Fruit fly (Drosophila melanogaster): ENCODE measurements around the gene AcCoAS.
A peak's percentile ranks its signal among the peaks of the same experiment; 100 is the strongest.

AcCoAS gene

dm6 chr3L:21243417-21243816 is 36.6 kb downstream of the AcCoAS start (continued):
- TF ChIP-seq Lpt (GFP tag; optimal IDR thresholded peaks at IDR 0.05): no peak
- TF ChIP-seq Met (GFP tag; optimal IDR thresholded peaks at IDR 0.05): no peak
- TF ChIP-seq Hr38 (GFP tag; optimal IDR thresholded peaks at IDR 0.05): no peak
- TF ChIP-seq CG6792 (GFP tag; optimal IDR thresholded peaks at IDR 0.05): no peak
- no peak for TF ChIP-seq CG16779 (tag; optimal IDR thresholded peaks at IDR 0.05)
- no peak for TF ChIP-seq vri (GFP tag; optimal IDR thresholded peaks at IDR 0.05)
- no peak for TF ChIP-seq Gug (GFP tag; IDR thresholded peaks at IDR 0.05)
- TF ChIP-seq CG34406 (GFP tag; optimal IDR thresholded peaks at IDR 0.05): no peak
- TF ChIP-seq achi (GFP tag; optimal IDR thresholded peaks at IDR 0.05): no peak
- TF ChIP-seq dac (GFP tag; optimal IDR thresholded peaks at IDR 0.05): no peak
- peak; percentile 33 for TF ChIP-seq Eip75B (GFP tag; optimal IDR thresholded peaks at IDR 0.05)
- TF ChIP-seq CG11762 (GFP tag; optimal IDR thresholded peaks at IDR 0.05; ENCODE audit: insufficient read depth): peak; percentile 11
- TF ChIP-seq spab (GFP tag; optimal IDR thresholded peaks at IDR 0.05): peak; percentile 22
- TF ChIP-seq lz (GFP tag; optimal IDR thresholded peaks at IDR 0.05): no peak
- TF ChIP-seq CG7368 (GFP tag; optimal IDR thresholded peaks at IDR 0.05): no peak
- TF ChIP-seq topi (GFP tag; optimal IDR thresholded peaks at IDR 0.05): no peak
- peak; percentile 7 for TF ChIP-seq OdsH (GFP tag; optimal IDR thresholded peaks at IDR 0.05)
- no peak for TF ChIP-seq CG11902 (GFP tag; optimal IDR thresholded peaks at IDR 0.05)
- peak; percentile 2 for TF ChIP-seq CG6276 (GFP tag; optimal IDR thresholded peaks at IDR 0.05)
- no peak for TF ChIP-seq CG6163 (GFP tag; IDR thresholded peaks at IDR 0.05)
- TF ChIP-seq fd85E (GFP tag; optimal IDR thresholded peaks at IDR 0.05): no peak

DNA sequence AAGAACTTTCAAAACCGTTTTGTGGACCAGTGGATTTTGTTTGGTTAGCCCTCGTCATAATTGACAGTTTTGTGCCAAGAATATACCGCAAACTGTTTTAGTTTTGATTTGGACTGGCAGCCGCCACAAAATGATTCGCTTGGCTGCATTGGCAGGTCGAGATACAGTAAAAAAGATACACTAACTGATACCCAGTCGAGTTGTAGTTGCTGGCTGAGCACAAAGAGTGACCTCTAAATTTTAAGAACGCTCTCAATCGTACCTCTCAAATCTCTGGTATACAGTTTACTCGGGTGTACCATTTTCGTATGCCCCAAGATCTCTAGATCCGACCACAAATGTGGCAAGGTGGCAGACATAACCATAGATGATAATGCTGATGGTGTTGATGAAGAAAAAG is 37.1 kb downstream of the AcCoAS start:
- no peak for TF ChIP-seq fkh (GFP tag; optimal IDR thresholded peaks at IDR 0.05)
- TF ChIP-seq acj6 (GFP tag; optimal IDR thresholded peaks at IDR 0.05): no peak
- TF ChIP-seq esn (GFP tag; optimal IDR thresholded peaks at IDR 0.05): no peak
- TF ChIP-seq CG8119 (GFP tag; IDR thresholded peaks at IDR 0.05): no peak
- TF ChIP-seq ss (GFP tag; optimal IDR thresholded peaks at IDR 0.05): no peak
- TF ChIP-seq CG4318 (GFP tag; optimal IDR thresholded peaks at IDR 0.05): no peak
- no peak for TF ChIP-seq Hr4 (GFP tag; optimal IDR thresholded peaks at IDR 0.05)
- TF ChIP-seq pdm3 (GFP tag; optimal IDR thresholded peaks at IDR 0.05): no peak
- TF ChIP-seq Sox15 (GFP tag; optimal IDR thresholded peaks at IDR 0.05): no peak
- TF ChIP-seq dsx (GFP tag; optimal IDR thresholded peaks at IDR 0.05; ENCODE audit: poor library complexity, severe bottlenecking): no peak
- no peak for TF ChIP-seq CG11294 (GFP tag; IDR thresholded peaks at IDR 0.05)
- TF ChIP-seq CG7368 (GFP tag; optimal IDR thresholded peaks at IDR 0.05): no peak
- TF ChIP-seq Hr39 (GFP tag; optimal IDR thresholded peaks at IDR 0.05): no peak

DNA sequence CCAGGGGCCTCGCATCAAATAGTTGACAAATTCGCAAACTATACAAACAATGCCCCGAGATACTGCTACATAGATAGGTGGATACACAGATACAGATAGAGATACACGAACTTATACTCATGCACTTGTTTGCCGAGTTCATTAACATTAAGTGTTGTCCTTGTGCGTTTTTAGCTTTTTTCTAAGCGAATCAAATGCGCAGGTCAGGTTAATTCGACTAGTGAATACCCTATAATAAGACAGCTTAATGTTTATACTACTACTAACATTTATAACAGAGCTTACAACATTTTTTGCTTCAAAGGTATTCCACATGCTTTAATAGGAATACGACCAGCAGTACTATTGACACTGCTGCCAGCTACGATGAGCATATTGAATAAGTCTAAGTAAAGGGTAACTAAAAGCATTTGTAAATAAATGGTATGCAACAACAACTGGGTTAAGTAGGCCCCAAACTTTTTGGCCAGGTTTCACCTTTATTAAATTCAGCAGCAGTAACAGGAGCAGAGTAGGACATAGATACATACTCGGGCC is 38.5 kb downstream of the AcCoAS start:
- no peak for TF ChIP-seq CG9139 (GFP tag; optimal IDR thresholded peaks at IDR 0.05)
- TF ChIP-seq CG7368 (GFP tag; optimal IDR thresholded peaks at IDR 0.05): no peak
- no peak for TF ChIP-seq salr (GFP tag; optimal IDR thresholded peaks at IDR 0.05)
- peak; percentile 26 for TF ChIP-seq CG32006 (GFP tag; optimal IDR thresholded peaks at IDR 0.05)
- no peak for TF ChIP-seq ss (GFP tag; optimal IDR thresholded peaks at IDR 0.05)
- TF ChIP-seq Eip78C (GFP tag): peak; percentile 64
- TF ChIP-seq CG8632 (GFP tag; optimal IDR thresholded peaks at IDR 0.05): no peak
- no peak for TF ChIP-seq CG6276 (GFP tag; optimal IDR thresholded peaks at IDR 0.05)
- TF ChIP-seq CG10631 (GFP tag; optimal IDR thresholded peaks at IDR 0.05): no peak
- TF ChIP-seq acj6 (GFP tag; optimal IDR thresholded peaks at IDR 0.05): no peak
- TF ChIP-seq topi (GFP tag; optimal IDR thresholded peaks at IDR 0.05): no peak
- no peak for TF ChIP-seq dsx (GFP tag; optimal IDR thresholded peaks at IDR 0.05; ENCODE audit: poor library complexity, severe bottlenecking)
- TF ChIP-seq CG6792 (GFP tag; optimal IDR thresholded peaks at IDR 0.05): no peak
- 0 out of 2 replicates have a peak, but pooled peaks have one; percentile 36 for TF ChIP-seq CG15336 (GFP tag; IDR thresholded peaks at IDR 0.05)
- no peak for TF ChIP-seq Sox102F (GFP tag; optimal IDR thresholded peaks at IDR 0.05)
- TF ChIP-seq svp (GFP tag): peak; percentile 66
- TF ChIP-seq CG6163 (GFP tag; IDR thresholded peaks at IDR 0.05): 0 out of 3 replicates have a peak, but pooled peaks have one; percentile 10
- no peak for TF ChIP-seq CG11294 (GFP tag; IDR thresholded peaks at IDR 0.05)
- TF ChIP-seq fkh (GFP tag; optimal IDR thresholded peaks at IDR 0.05): peak; percentile 52
- no peak for TF ChIP-seq net (GFP tag; optimal IDR thresholded peaks at IDR 0.05)
- TF ChIP-seq fd85E (GFP tag; optimal IDR thresholded peaks at IDR 0.05): no peak
- no peak for TF ChIP-seq OdsH (GFP tag; optimal IDR thresholded peaks at IDR 0.05)

All from whole organism, prepupa.